Fruit fly (Drosophila melanogaster) Kc167 (cell line): ENCODE data around the gene CG33272.

Source experiments
- Myc ChIP-seq: fragments of >200 bp; optimal IDR thresholded peaks from 2 replicates; lab custom pipeline; 2017; ENCODE audit warnings: missing external identifiers
- Sin3A ChIP-seq: fragments of >200 bp; optimal IDR thresholded peaks from 2 replicates; lab custom pipeline; 2018; ENCODE audit warnings: missing external identifiers
- h ChIP-seq: fragments of >200 bp; optimal IDR thresholded peaks from 3 replicates; lab custom pipeline; 2018; ENCODE audit warnings: missing external identifiers
- psq ChIP-seq: fragments of >200 bp; optimal IDR thresholded peaks from 2 replicates; lab custom pipeline; 2017; ENCODE audit warnings: missing external identifiers

dm6 chr3L:11557209-11557608 lies 46.8 kb upstream of the CG33272 start:
- no peak for TF ChIP-seq Myc (lab: Kevin White, UChicago)
- TF ChIP-seq h (lab: Kevin White, UChicago) = no peak
- no peak for TF ChIP-seq Sin3A (lab: Kevin White, UChicago)
- no peak for TF ChIP-seq psq (lab: Kevin White, UChicago)
